Worm (Caenorhabditis elegans) whole organism, young adult: ENCODE data around the gene Y62H9A.7.

Experiments
- D2030.7 ChIP-seq: fragments of 200-800 bp; sonication (Bioruptor generic); IDR thresholded peaks from 2 replicates; pipeline ENCODE4 v1.3.6; 2022; ENCODE audit warnings: missing genetic modification reagents, missing genetic modification characterization, missing compliant biosample characterization
- ceh-100 ChIP-seq: fragments of 200-800 bp; sonication (Bioruptor generic); IDR thresholded peaks from 2 replicates; pipeline ENCODE4 v1.3.6; 2022; ENCODE audit warnings: missing genetic modification reagents, missing genetic modification characterization, missing compliant biosample characterization
- ceh-58 ChIP-seq: fragments of 200-800 bp; sonication (Bioruptor generic); IDR thresholded peaks from 2 replicates; pipeline ENCODE4 v1.3.6; 2022; ENCODE audit warnings: missing genetic modification characterization, missing compliant biosample characterization
- efl-1 ChIP-seq: fragments of 150-350 bp; optimal IDR thresholded peaks from 2 replicates; lab custom pipeline; 2014; ENCODE audit warnings: missing biosample characterization, missing genetic modification reagents, missing genetic modification characterization
- mcd-1 ChIP-seq: fragments of 200-800 bp; sonication (Bioruptor generic); IDR thresholded peaks from 2 replicates; pipeline ENCODE4 v1.3.6; 2022; ENCODE audit warnings: missing genetic modification reagents, missing genetic modification characterization, missing compliant biosample characterization
- nhr-90 ChIP-seq: sonication (generic microtip); optimal IDR thresholded peaks from 2 replicates; lab custom pipeline; 2016; ENCODE audit warnings: missing genotype, mild to moderate bottlenecking, missing genetic modification characterization, missing compliant biosample characterization
- snpc-1.3 ChIP-seq: sonication (generic microtip); optimal IDR thresholded peaks from 2 replicates; lab custom pipeline; 2017; ENCODE audit warnings: missing genetic modification characterization, mild to moderate bottlenecking, missing compliant biosample characterization, antibody characterized with exemption, moderate library complexity, missing genotype, missing genetic modification reagents; ENCODE audit not compliant: insufficient read depth
- tbp1 ChIP-seq: fragments of 200-800 bp; sonication (Bioruptor generic); optimal IDR thresholded peaks from 2 replicates; lab custom pipeline; 2018; ENCODE audit warnings: mild to moderate bottlenecking, missing genetic modification characterization, missing compliant biosample characterization

- TF ChIP-seq efl-1 (GFP tag; lab: Kevin White, UChicago) (no peak), snpc-1.3 (tag; lab: Kevin White, UChicago) (no peak), mcd-1 (GFP tag; lab: Robert Waterston, UW) (no peak), ceh-100 (GFP tag; lab: Robert Waterston, UW) (no peak), tbp1 (GFP tag; lab: Kevin White, UChicago) (no peak), nhr-90 (tag; lab: Kevin White, UChicago) (no peak), D2030.7 (GFP tag; lab: Robert Waterston, UW) (no peak), ceh-58 (no peak)
These were observed 34.9 kb downstream of the Y62H9A.7 start, which contains the start of gene F54F7.14 for ce11 chrX:11850572-11850971.
